Worm (Caenorhabditis elegans): ENCODE data around the gene Y54G2A.11.
A peak's percentile ranks its signal among the peaks of the same experiment; 100 is the strongest.

DNA sequence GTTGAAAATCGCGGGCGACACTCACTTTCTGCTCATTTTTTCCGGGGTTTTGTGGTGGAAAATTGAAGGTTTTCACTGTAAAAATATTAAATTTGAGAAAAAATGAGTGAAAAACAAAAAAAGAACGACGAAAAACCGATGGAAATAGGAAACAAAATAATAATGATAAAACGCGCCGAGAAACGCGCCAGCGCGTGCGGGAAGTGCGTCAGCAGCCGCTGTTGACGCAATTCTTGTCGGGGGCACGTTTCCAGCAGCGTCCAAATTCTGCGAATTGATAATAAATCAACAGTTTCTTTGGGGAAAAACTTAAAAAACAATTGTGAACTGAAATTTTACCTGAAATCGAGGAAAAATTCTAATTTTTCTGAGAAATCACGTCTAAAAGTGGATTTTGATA, 45.8 kb downstream of the Y54G2A.11 start, which contains the start of gene ubxn-2:
- TF ChIP-seq skn-1 (tag; optimal IDR thresholded peaks at IDR 0.05) (peak; percentile 74), ZK546.5 (tag; optimal IDR thresholded peaks at IDR 0.05) (no peak), nfya-1 (tag; optimal IDR thresholded peaks at IDR 0.05; ENCODE audit: insufficient read depth) (peak; percentile 68), unc-62 (GFP tag; optimal IDR thresholded peaks at IDR 0.05) (no peak), unc-39 (tag; optimal IDR thresholded peaks at IDR 0.05) (no peak), elt-1 (tag; optimal IDR thresholded peaks at IDR 0.05) (no peak), nhr-11 (tag; optimal IDR thresholded peaks at IDR 0.05) (no peak), nhr-28 (tag; optimal IDR thresholded peaks at IDR 0.05) (no peak), ztf-4 (tag; optimal IDR thresholded peaks at IDR 0.05) (no peak), ama-1 (optimal IDR thresholded peaks at IDR 0.05) (peak; percentile 35), elt-2 (tag; optimal IDR thresholded peaks at IDR 0.05) (peak; percentile 50), fos-1 (tag; optimal IDR thresholded peaks at IDR 0.05) (no peak), nhr-237 (tag; optimal IDR thresholded peaks at IDR 0.05) (no peak)

Measured in whole organism, L3 larva.